Worm (Caenorhabditis elegans): ENCODE results near the gene dmsr-3.
A peak's percentile ranks its signal among the peaks of the same experiment; 100 is the strongest.

Gene dmsr-3

ce11 chrII:13333103-13333764, 22.8 kb downstream of the dmsr-3 start:
- no peak for TF ChIP-seq rpc-1 (optimal IDR thresholded peaks at IDR 0.05)
- TF ChIP-seq rpc-1 (tag; optimal IDR thresholded peaks at IDR 0.05), result no peak
- peak; percentile 63 for TF ChIP-seq nhr-80 (tag; optimal IDR thresholded peaks at IDR 0.05)

DNA sequence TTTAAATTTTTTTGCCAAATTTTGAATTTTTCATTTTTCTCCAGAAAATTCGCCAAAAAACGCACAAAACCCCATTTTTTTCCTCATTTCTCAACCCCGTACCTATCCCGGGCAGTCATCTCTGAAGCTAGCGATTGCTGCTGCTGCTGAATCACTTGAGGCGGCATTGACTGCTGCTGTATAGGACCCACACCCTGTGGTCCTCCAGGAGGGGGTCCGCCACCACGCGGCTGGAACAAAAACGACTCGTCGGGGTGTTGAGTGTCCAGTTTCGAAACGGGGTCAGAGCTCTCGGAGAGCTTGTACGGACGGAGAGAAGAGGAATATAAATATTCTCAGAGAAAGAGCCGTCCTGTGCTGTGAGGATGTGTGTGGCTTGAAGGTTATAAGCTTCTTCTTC, 25.6 kb downstream of the dmsr-3 start, which contains the start of gene sam-10:
Gene sam-10 (minus strand): TSS at position 167 of the 400 bp plus-strand sequence.
- TF ChIP-seq nhr-27 (tag; optimal IDR thresholded peaks at IDR 0.05) (no peak), zfh-2 (GFP tag; conservative IDR thresholded peaks at IDR 0.05) (peak; percentile 74), egrh-3 (GFP tag; IDR thresholded peaks at IDR 0.05) (peak; percentile 33; the same call in 1 of the 2 replicates)

ce11 chrII:13326478-13326877, 29.5 kb downstream of the dmsr-3 start:
- no peak for TF ChIP-seq ztf-3 (GFP tag; optimal IDR thresholded peaks at IDR 0.05)
- TF ChIP-seq zfh-2 (GFP tag; conservative IDR thresholded peaks at IDR 0.05), result peak; percentile 63; the same call in 1 of the 2 replicates
- 0 out of 2 replicates have a peak, but pooled peaks have one; percentile 31 for TF ChIP-seq ztf-28 (GFP tag; IDR thresholded peaks at IDR 0.05)
- TF ChIP-seq Y53G8AR.9 (GFP tag; conservative IDR thresholded peaks at IDR 0.05), result no peak
- no peak for TF ChIP-seq dpff-1 (tag; optimal IDR thresholded peaks at IDR 0.05)

- TF ChIP-seq lin-40 (tag; optimal IDR thresholded peaks at IDR 0.05) (no peak), lsy-27 (tag; optimal IDR thresholded peaks at IDR 0.05; ENCODE audit: borderline replicate concordance, insufficient read depth) (no peak), madf-6 (GFP tag; IDR thresholded peaks at IDR 0.05) (no peak), egrh-3 (GFP tag; IDR thresholded peaks at IDR 0.05) (peak; percentile 52; the same call in 1 of the 2 replicates), zfh-2 (GFP tag; conservative IDR thresholded peaks at IDR 0.05) (peak; percentile 87)
Observed at ce11 chrII:13325290-13325689, 30.7 kb downstream of the dmsr-3 start.

- TF ChIP-seq dpff-1 (tag; optimal IDR thresholded peaks at IDR 0.05) (no peak), pbrm-1 (GFP tag; IDR thresholded peaks at IDR 0.05) (0 out of 2 replicates have a peak, but pooled peaks have one; percentile 42), nfyb-1 (GFP tag; IDR thresholded peaks at IDR 0.05) (peak; percentile 58; the same call in 1 of the 2 replicates), ceh-27 (GFP tag; optimal IDR thresholded peaks at IDR 0.05) (no peak)
Observed at ce11 chrII:13321235-13321634, 34.8 kb downstream of the dmsr-3 start.

ce11 chrII:13320811-13321210, 35.2 kb downstream of the dmsr-3 start, which contains the start of gene mac-1:
TSS of gene mac-1 (minus strand) at chrII:13320911.
- no peak for TF ChIP-seq atf-7 (tag; optimal IDR thresholded peaks at IDR 0.05)
- no peak for TF ChIP-seq F10E7.11 (tag; optimal IDR thresholded peaks at IDR 0.05)
- no peak for TF ChIP-seq fkh-3 (tag; optimal IDR thresholded peaks at IDR 0.05)
- no peak for TF ChIP-seq zfh-2 (GFP tag; conservative IDR thresholded peaks at IDR 0.05)
- TF ChIP-seq Y53G8AR.9 (GFP tag; conservative IDR thresholded peaks at IDR 0.05), result no peak

- peak; percentile 84 for TF ChIP-seq zfh-2 (GFP tag; conservative IDR thresholded peaks at IDR 0.05)
- no peak for TF ChIP-seq lin-54 (GFP tag; optimal IDR thresholded peaks at IDR 0.05)
- peak; percentile 60; the same call in 1 of the 2 replicates for TF ChIP-seq egrh-3 (GFP tag; IDR thresholded peaks at IDR 0.05)
- TF ChIP-seq unc-62 (GFP tag; optimal IDR thresholded peaks at IDR 0.05), result no peak
Observed at ce11 chrII:13316630-13317029, 39.4 kb downstream of the dmsr-3 start.

DNA sequence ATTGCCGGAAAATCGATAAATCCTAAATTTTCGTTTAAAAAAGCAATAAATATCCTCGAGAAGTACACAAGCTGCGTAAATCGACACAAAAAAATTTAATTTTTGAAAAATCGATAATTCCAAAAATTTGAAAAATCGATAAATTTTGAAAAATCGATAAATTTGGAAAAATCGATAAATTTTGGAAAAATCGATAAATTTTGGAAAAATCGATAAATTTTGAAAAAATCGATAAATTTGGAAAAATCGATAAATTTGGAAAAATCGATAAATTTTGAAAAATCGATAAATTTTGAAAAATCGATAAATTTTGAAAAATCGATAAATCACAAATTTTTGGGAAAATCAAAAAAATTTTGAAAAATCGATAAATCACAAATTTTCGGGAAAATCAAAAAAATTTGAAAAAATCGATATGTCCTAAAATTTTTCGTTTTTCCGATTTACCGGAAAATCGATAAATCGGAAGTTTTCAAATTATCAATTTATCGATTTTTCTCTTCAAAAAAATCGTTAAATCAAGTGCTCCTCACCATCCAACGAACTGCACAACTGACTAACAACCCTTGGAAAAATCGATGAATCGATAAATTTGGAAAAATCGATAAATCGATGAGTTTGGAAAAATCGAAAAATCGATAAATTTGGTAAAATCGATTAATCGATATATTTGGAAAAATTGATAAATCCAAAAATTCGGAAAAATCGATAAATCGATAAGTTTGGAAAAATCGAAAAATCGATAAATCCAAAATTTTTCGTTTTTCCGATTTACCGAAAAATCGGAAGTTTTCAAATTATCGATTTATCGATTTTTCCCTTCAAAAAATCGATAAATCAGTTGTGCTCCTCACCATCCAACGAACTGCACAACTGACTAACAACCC, 40.1 kb downstream of the dmsr-3 start:
- TF ChIP-seq ekl-4 (GFP tag; IDR thresholded peaks at IDR 0.05), result no peak
- no peak for TF ChIP-seq cebp-1 (GFP tag; IDR thresholded peaks at IDR 0.05)
- no peak for TF ChIP-seq cebp-1 (tag; optimal IDR thresholded peaks at IDR 0.05)
- TF ChIP-seq somi-1 (GFP tag; optimal IDR thresholded peaks at IDR 0.05), result no peak
- no peak for TF ChIP-seq chd-7 (tag; optimal IDR thresholded peaks at IDR 0.05)
- TF ChIP-seq F33H1.4 (GFP tag; IDR thresholded peaks at IDR 0.05), result no peak
- no peak for TF ChIP-seq lsy-27 (tag; optimal IDR thresholded peaks at IDR 0.05; ENCODE audit: borderline replicate concordance, insufficient read depth)

Data from whole organism, young adult.